Worm (Caenorhabditis elegans): ENCODE data around the gene msp-10.
A peak's percentile ranks its signal among the peaks of the same experiment; 100 is the strongest.

The msp-10 gene

ce11 chrIV:9846574-9846973 is 9.1 kb downstream of the msp-10 start, which contains the start of gene K07F5.6:
TSS of gene K07F5.6 (minus strand) at chrIV:9846674.
- TF ChIP-seq fkh-10 (GFP tag; optimal IDR thresholded peaks at IDR 0.05) = no peak
- no peak for TF ChIP-seq efl-1 (optimal IDR thresholded peaks at IDR 0.05)
- peak in 1 of 2 experiments; percentile 64 for TF ChIP-seq efl-1 (GFP tag; optimal IDR thresholded peaks at IDR 0.05 in 1 of 2)

- TF ChIP-seq fkh-4 (tag; optimal IDR thresholded peaks at IDR 0.05; ENCODE audit: borderline replicate concordance) = no peak
- TF ChIP-seq tlp-1 (tag; optimal IDR thresholded peaks at IDR 0.05) = no peak
- TF ChIP-seq C16A3.4 (tag; optimal IDR thresholded peaks at IDR 0.05) = no peak
- TF ChIP-seq Y116A8C.19 (tag; optimal IDR thresholded peaks at IDR 0.05; ENCODE audit: borderline replicate concordance) = no peak
- no peak for TF ChIP-seq nhr-77 (tag; optimal IDR thresholded peaks at IDR 0.05)
- no peak for TF ChIP-seq nhr-47 (tag; optimal IDR thresholded peaks at IDR 0.05)
Measured at ce11 chrIV:9848075-9848474, 10.6 kb downstream of the msp-10 start, which contains the start of gene K07F5.7. TSS of gene K07F5.7 (minus strand) at chrIV:9848175.

ce11 chrIV:9849624-9850023 is 12.2 kb downstream of the msp-10 start, which contains the start of gene K07F5.8:
TSS of gene K07F5.8 (minus strand) at chrIV:9849724.
- TF ChIP-seq nhr-76 (tag; optimal IDR thresholded peaks at IDR 0.05) = no peak
- no peak for TF ChIP-seq hlh-17 (GFP tag; optimal IDR thresholded peaks at IDR 0.05; ENCODE audit: borderline replicate concordance)
- no peak for TF ChIP-seq nhr-90 (tag; optimal IDR thresholded peaks at IDR 0.05; ENCODE audit: poor library complexity)
- no peak for TF ChIP-seq unc-98 (GFP tag; IDR thresholded peaks at IDR 0.05)
- no peak for TF ChIP-seq sox-4 (tag; optimal IDR thresholded peaks at IDR 0.05)
- no peak for TF ChIP-seq lsy-2 (tag; optimal IDR thresholded peaks at IDR 0.05)

- TF ChIP-seq isw-1 (GFP tag; IDR thresholded peaks at IDR 0.05) = no peak
- TF ChIP-seq nhr-11 (tag; optimal IDR thresholded peaks at IDR 0.05) = no peak
- TF ChIP-seq lsy-2 (tag; optimal IDR thresholded peaks at IDR 0.05) = no peak
- no peak for TF ChIP-seq lir-3 (tag; optimal IDR thresholded peaks at IDR 0.05; ENCODE audit: poor library complexity)
- no peak for TF ChIP-seq nhr-71 (tag; optimal IDR thresholded peaks at IDR 0.05)
- TF ChIP-seq hpl-2 (GFP tag; optimal IDR thresholded peaks at IDR 0.05) = no peak
- no peak for TF ChIP-seq mef-2 (tag; optimal IDR thresholded peaks at IDR 0.05)
- no peak for TF ChIP-seq nhr-90 (tag; optimal IDR thresholded peaks at IDR 0.05; ENCODE audit: poor library complexity)
- TF ChIP-seq pqm-1 (tag; optimal IDR thresholded peaks at IDR 0.05) = no peak
- no peak for TF ChIP-seq hlh-17 (GFP tag; optimal IDR thresholded peaks at IDR 0.05; ENCODE audit: borderline replicate concordance)
- TF ChIP-seq fos-1 (tag; optimal IDR thresholded peaks at IDR 0.05) = no peak
- no peak for TF ChIP-seq C04F5.9 (tag; optimal IDR thresholded peaks at IDR 0.05)
- no peak for TF ChIP-seq ceh-63 (GFP tag; optimal IDR thresholded peaks at IDR 0.05)
- TF ChIP-seq irx-1 (tag; optimal IDR thresholded peaks at IDR 0.05) = no peak
- TF ChIP-seq blmp-1 (tag; optimal IDR thresholded peaks at IDR 0.05) = no peak
Measured at ce11 chrIV:9850931-9851330, 13.5 kb downstream of the msp-10 start, which contains the start of gene ssp-10. TSS of gene ssp-10 (minus strand) at chrIV:9851031.

- TF ChIP-seq nhr-76 (tag; optimal IDR thresholded peaks at IDR 0.05) (no peak), aha-1 (tag; optimal IDR thresholded peaks at IDR 0.05) (no peak), xbp-1 (tag; optimal IDR thresholded peaks at IDR 0.05) (no peak)
Measured at ce11 chrIV:9852250-9852649, 14.8 kb downstream of the msp-10 start, which contains the start of gene ssq-1. TSS of gene ssq-1 (plus strand) at chrIV:9852550.

ce11 chrIV:9852818-9853466 is 15.5 kb downstream of the msp-10 start:
- TF ChIP-seq egl-13 (tag; optimal IDR thresholded peaks at IDR 0.05) = no peak
- no peak for TF ChIP-seq sox-4 (tag; optimal IDR thresholded peaks at IDR 0.05)
- no peak for TF ChIP-seq blmp-1 (tag; optimal IDR thresholded peaks at IDR 0.05)
- TF ChIP-seq irx-1 (tag; optimal IDR thresholded peaks at IDR 0.05) = no peak
- no peak for TF ChIP-seq ztf-4 (tag; optimal IDR thresholded peaks at IDR 0.05)
- no peak for TF ChIP-seq mef-2 (tag; optimal IDR thresholded peaks at IDR 0.05)
- TF ChIP-seq fkh-10 (GFP tag; optimal IDR thresholded peaks at IDR 0.05) = no peak
- TF ChIP-seq pag-3 (tag; optimal IDR thresholded peaks at IDR 0.05; ENCODE audit: borderline replicate concordance, insufficient read depth) = no peak
- no peak for TF ChIP-seq ceh-88 (GFP tag; IDR thresholded peaks at IDR 0.05)
- no peak for TF ChIP-seq pax-3 (tag; optimal IDR thresholded peaks at IDR 0.05)

All from whole organism, L1 larva.